Fruit fly (Drosophila melanogaster): Measurements from ENCODE around the gene Cpr30F.
A peak's percentile ranks its signal among the peaks of the same experiment; 100 is the strongest.

The Cpr30F gene

dm6 chr2L:9981809-9982208 lies 48.8 kb upstream of the Cpr30F start (continued):
- TF ChIP-seq CG10631 (GFP tag; optimal IDR thresholded peaks at IDR 0.05) (peak; percentile 18), Gug (GFP tag; IDR thresholded peaks at IDR 0.05) (no peak), CG6808 (GFP tag; optimal IDR thresholded peaks at IDR 0.05) (peak; percentile 26), Ets21C (GFP tag; optimal IDR thresholded peaks at IDR 0.05) (no peak), Eip93F (GFP tag; optimal IDR thresholded peaks at IDR 0.05) (no peak), fd85E (GFP tag; optimal IDR thresholded peaks at IDR 0.05) (no peak), CG11762 (GFP tag; optimal IDR thresholded peaks at IDR 0.05; ENCODE audit: insufficient read depth) (peak; percentile 19), pdm3 (GFP tag; optimal IDR thresholded peaks at IDR 0.05) (peak; percentile 5), CG34406 (GFP tag; optimal IDR thresholded peaks at IDR 0.05) (peak; percentile 26), Hr39 (GFP tag; optimal IDR thresholded peaks at IDR 0.05) (peak; percentile 35), Hr4 (GFP tag; optimal IDR thresholded peaks at IDR 0.05) (peak; percentile 7), CG8632 (GFP tag; optimal IDR thresholded peaks at IDR 0.05) (peak; percentile 38), CG31627 (GFP tag; optimal IDR thresholded peaks at IDR 0.05) (peak; percentile 26), CG10669 (GFP tag; optimal IDR thresholded peaks at IDR 0.05) (peak; percentile 38)

dm6 chr2L:9972624-9973023 lies 39.7 kb upstream of the Cpr30F start:
- TF ChIP-seq ss (GFP tag; optimal IDR thresholded peaks at IDR 0.05) = no peak
- TF ChIP-seq CG7368 (GFP tag; optimal IDR thresholded peaks at IDR 0.05) = no peak
- TF ChIP-seq dsx (GFP tag; optimal IDR thresholded peaks at IDR 0.05; ENCODE audit: poor library complexity, severe bottlenecking) = no peak
- no peak for TF ChIP-seq CG6163 (GFP tag; IDR thresholded peaks at IDR 0.05)
- no peak for TF ChIP-seq CG8319 (GFP tag; optimal IDR thresholded peaks at IDR 0.05)
- TF ChIP-seq eg (GFP tag; IDR thresholded peaks at IDR 0.05) = no peak
- TF ChIP-seq CG15336 (GFP tag; IDR thresholded peaks at IDR 0.05) = no peak
- TF ChIP-seq CG10669 (GFP tag; optimal IDR thresholded peaks at IDR 0.05) = no peak
- TF ChIP-seq Sox102F (GFP tag; optimal IDR thresholded peaks at IDR 0.05) = no peak
- TF ChIP-seq Gug (GFP tag; IDR thresholded peaks at IDR 0.05) = no peak
- TF ChIP-seq achi (GFP tag; optimal IDR thresholded peaks at IDR 0.05) = no peak
- TF ChIP-seq Smox (GFP tag; optimal IDR thresholded peaks at IDR 0.05) = no peak
- no peak for TF ChIP-seq topi (GFP tag; optimal IDR thresholded peaks at IDR 0.05)
- no peak for TF ChIP-seq Sox15 (GFP tag; optimal IDR thresholded peaks at IDR 0.05)
- no peak for TF ChIP-seq CG4318 (GFP tag; optimal IDR thresholded peaks at IDR 0.05)
- no peak for TF ChIP-seq dac (GFP tag; optimal IDR thresholded peaks at IDR 0.05)
- no peak for TF ChIP-seq CG34406 (GFP tag; optimal IDR thresholded peaks at IDR 0.05)
- no peak for TF ChIP-seq Met (GFP tag; optimal IDR thresholded peaks at IDR 0.05)
- no peak for TF ChIP-seq Eip78C (GFP tag)
- TF ChIP-seq Blimp-1 (GFP tag; optimal IDR thresholded peaks at IDR 0.05) = no peak

dm6 chr2L:9968201-9968727 lies 35.3 kb upstream of the Cpr30F start:
- no peak for TF ChIP-seq acj6 (GFP tag; optimal IDR thresholded peaks at IDR 0.05)
- peak; percentile 37 for TF ChIP-seq dsx (GFP tag; optimal IDR thresholded peaks at IDR 0.05; ENCODE audit: poor library complexity, severe bottlenecking)
- no peak for TF ChIP-seq CG3032 (tag; optimal IDR thresholded peaks at IDR 0.05)
- TF ChIP-seq CG6808 (GFP tag; optimal IDR thresholded peaks at IDR 0.05) = no peak
- peak; percentile 10 for TF ChIP-seq Eip78C (GFP tag)

DNA sequence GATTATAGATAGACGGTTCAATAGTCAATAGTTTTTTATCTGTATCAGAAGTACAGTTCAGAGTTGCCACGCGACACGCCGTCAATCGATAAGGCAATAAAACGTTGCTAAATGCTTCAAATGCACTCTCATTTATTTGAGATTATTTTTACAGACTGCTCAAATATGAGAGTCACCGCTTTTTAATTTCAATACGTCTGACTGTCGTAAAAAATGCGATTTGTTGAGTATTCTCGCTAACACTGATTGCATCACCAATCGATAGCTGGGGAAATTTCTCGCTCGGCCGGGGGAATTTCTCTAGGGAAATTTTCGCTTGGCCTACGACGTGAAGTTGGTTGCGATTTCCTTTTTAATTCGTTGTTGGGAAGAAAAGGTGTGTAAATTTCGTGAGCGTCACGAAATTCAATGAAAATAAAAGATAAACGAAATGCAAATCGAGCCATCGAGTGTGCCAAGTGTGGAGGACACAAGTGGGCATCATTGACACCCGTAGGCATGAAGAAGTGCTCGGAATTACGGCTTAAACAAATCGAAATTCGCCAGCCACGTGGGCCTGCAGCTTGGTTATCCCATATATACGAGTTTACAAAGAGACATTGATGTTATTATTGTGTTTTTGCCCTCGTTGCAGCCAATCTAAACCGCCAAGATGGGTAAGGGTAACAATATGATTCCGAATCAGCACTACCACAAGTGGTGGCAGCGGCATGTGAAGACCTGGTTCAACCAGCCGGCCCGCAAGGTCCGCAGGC lies 34.2 kb upstream of the Cpr30F start, which contains the start of the genes Dref and RpL13:
TSS of gene Dref (minus strand) at position 247 of the 755 bp plus-strand sequence.
TSS of gene RpL13 (plus strand) at position 331 of the 755 bp plus-strand sequence.
- no peak for TF ChIP-seq CG4318 (GFP tag; optimal IDR thresholded peaks at IDR 0.05)
- peak; percentile 82 for TF ChIP-seq Blimp-1 (GFP tag; optimal IDR thresholded peaks at IDR 0.05)
- peak; percentile 79 for TF ChIP-seq fkh (GFP tag; optimal IDR thresholded peaks at IDR 0.05)
- peak; percentile 85 for TF ChIP-seq topi (GFP tag; optimal IDR thresholded peaks at IDR 0.05)
- peak; percentile 91 for TF ChIP-seq esn (GFP tag; optimal IDR thresholded peaks at IDR 0.05)
- peak; percentile 78 for TF ChIP-seq CG10669 (GFP tag; optimal IDR thresholded peaks at IDR 0.05)
- peak; percentile 53 for TF ChIP-seq Ets21C (GFP tag; optimal IDR thresholded peaks at IDR 0.05)
- TF ChIP-seq Ets96B (tag; optimal IDR thresholded peaks at IDR 0.05) = peak; percentile 51
- TF ChIP-seq CG3032 (tag; optimal IDR thresholded peaks at IDR 0.05) = peak; percentile 68
- TF ChIP-seq net (GFP tag; optimal IDR thresholded peaks at IDR 0.05) = peak; percentile 80
- peak; percentile 85 for TF ChIP-seq CG3919 (GFP tag; optimal IDR thresholded peaks at IDR 0.05)
- peak; percentile 83 for TF ChIP-seq eg (GFP tag; IDR thresholded peaks at IDR 0.05)
- no peak for TF ChIP-seq CG32006 (GFP tag; optimal IDR thresholded peaks at IDR 0.05)
- TF ChIP-seq Eip75B (GFP tag; optimal IDR thresholded peaks at IDR 0.05) = peak; percentile 83
- TF ChIP-seq OdsH (GFP tag; optimal IDR thresholded peaks at IDR 0.05) = peak; percentile 78
- no peak for TF ChIP-seq CG6276 (GFP tag; optimal IDR thresholded peaks at IDR 0.05)
- TF ChIP-seq lz (GFP tag; optimal IDR thresholded peaks at IDR 0.05) = peak; percentile 83
- peak; percentile 81 for TF ChIP-seq CG16779 (tag; optimal IDR thresholded peaks at IDR 0.05)

Data from whole organism, prepupa.